Worm (Caenorhabditis elegans): ENCODE measurements around the gene hot-9.
"Not testable (repeated sequence)": the region's sequence is repeated elsewhere in the genome, so short reads cannot be mapped to it uniquely, and the experiment has no call there.

hot-9 gene

DNA sequence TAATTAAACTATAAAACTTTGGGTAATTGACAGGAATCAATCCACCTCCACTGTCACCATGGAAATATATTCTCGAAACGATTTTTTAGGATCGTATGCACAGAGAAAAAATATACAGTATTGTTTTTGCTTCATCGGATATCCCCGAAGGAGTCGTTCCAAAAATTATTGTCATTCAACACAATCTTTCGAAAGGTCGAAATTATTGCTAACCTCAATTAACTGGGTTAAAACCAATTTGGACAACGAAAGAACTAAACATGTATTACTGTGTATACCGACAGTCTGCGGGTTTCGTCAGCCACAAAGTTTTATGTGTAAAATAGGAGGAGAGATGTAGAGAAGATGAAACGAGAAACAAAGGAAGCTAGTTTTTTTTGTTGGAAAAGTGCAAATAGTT is 18.0 kb upstream of the hot-9 start:
- TF ChIP-seq hmbx-1 (tag; optimal IDR thresholded peaks at IDR 0.05) (no peak), tbx-11 (GFP tag; IDR thresholded peaks at IDR 0.05) (no peak), ets-7 (tag; optimal IDR thresholded peaks at IDR 0.05) (no peak), hnd-1 (tag; optimal IDR thresholded peaks at IDR 0.05) (no peak), ceh-13 (GFP tag; optimal IDR thresholded peaks at IDR 0.05) (no peak), ceh-36 (tag; optimal IDR thresholded peaks at IDR 0.05) (no peak), tra-4 (tag; optimal IDR thresholded peaks at IDR 0.05) (no peak), ama-1 (optimal IDR thresholded peaks at IDR 0.05) (no peak), B0310.2 (tag; optimal IDR thresholded peaks at IDR 0.05) (no peak), aly-1 (tag; optimal IDR thresholded peaks at IDR 0.05) (no peak), tbx-37 (GFP tag; conservative IDR thresholded peaks at IDR 0.05) (no peak), flt-1 (GFP tag; IDR thresholded peaks at IDR 0.05) (no peak), scrt-1 (GFP tag; IDR thresholded peaks at IDR 0.05) (no peak), F13C5.2 (tag; optimal IDR thresholded peaks at IDR 0.05) (no peak), hmg-4 (GFP tag; optimal IDR thresholded peaks at IDR 0.05) (no peak), pes-1 (GFP tag; IDR thresholded peaks at IDR 0.05) (no peak)

DNA sequence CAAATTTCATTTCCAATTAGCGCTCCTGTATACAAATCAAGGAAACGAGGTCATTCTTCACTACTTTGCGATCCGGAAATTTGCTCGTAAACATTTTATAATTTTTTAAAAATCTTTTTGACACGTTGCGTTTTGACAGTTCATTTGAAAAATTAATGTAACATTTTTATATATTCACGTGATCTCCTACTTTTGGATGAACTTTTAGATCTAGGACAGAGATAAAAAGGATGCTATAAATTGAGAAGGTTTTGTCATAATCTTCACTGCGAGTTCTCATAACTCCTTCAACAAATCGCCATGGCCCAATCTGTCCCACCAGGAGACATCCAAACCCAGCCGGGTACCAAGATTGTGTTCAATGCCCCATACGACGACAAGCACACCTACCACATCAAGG is 17.0 kb upstream of the hot-9 start, which contains the start of gene msp-57:
msp-57 (plus strand) TSS at position 301 of the 400 bp plus-strand sequence.
- TF ChIP-seq flt-1 (GFP tag; IDR thresholded peaks at IDR 0.05); F13C5.2 (tag; optimal IDR thresholded peaks at IDR 0.05); tra-4 (tag; optimal IDR thresholded peaks at IDR 0.05): not testable (repeated sequence)

DNA sequence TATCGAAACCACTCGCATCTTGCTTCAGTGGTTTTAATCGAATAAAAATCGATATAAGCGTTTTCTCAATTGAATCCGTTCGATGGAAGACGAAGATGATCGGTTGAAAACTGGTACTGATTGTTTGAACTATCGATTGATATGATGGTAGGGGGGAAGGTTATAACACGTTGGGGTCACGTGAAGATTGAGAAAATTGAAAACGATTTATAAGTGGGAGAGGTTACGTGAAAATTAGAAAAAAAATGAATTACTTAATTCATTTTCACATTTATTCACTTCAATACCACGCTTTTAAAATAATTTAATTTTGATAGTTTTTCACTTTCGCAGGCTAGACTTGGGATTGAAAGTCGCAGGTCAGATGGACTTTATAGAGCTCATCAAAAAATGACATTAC is 15.7 kb upstream of the hot-9 start, which contains the start of gene C09B9.7:
C09B9.7 (minus strand) TSS at position 101 of the 400 bp plus-strand sequence.
- TF ChIP-seq tbx-37 (GFP tag; conservative IDR thresholded peaks at IDR 0.05) (no peak), ceh-13 (GFP tag; optimal IDR thresholded peaks at IDR 0.05) (no peak), tra-4 (tag; optimal IDR thresholded peaks at IDR 0.05) (no peak), scrt-1 (GFP tag; IDR thresholded peaks at IDR 0.05) (no peak), hmg-4 (GFP tag; optimal IDR thresholded peaks at IDR 0.05) (no peak), sea-1 (GFP tag; conservative IDR thresholded peaks at IDR 0.05) (no peak), flt-1 (GFP tag; IDR thresholded peaks at IDR 0.05) (no peak), hmbx-1 (tag; optimal IDR thresholded peaks at IDR 0.05) (no peak), aly-1 (tag; optimal IDR thresholded peaks at IDR 0.05) (no peak), pes-1 (GFP tag; IDR thresholded peaks at IDR 0.05) (no peak), F13C5.2 (tag; optimal IDR thresholded peaks at IDR 0.05) (no peak), ama-1 (optimal IDR thresholded peaks at IDR 0.05) (no peak), ets-7 (tag; optimal IDR thresholded peaks at IDR 0.05) (no peak), tbx-11 (GFP tag; IDR thresholded peaks at IDR 0.05) (no peak), hnd-1 (tag; optimal IDR thresholded peaks at IDR 0.05) (no peak), B0310.2 (tag; optimal IDR thresholded peaks at IDR 0.05) (no peak)

DNA sequence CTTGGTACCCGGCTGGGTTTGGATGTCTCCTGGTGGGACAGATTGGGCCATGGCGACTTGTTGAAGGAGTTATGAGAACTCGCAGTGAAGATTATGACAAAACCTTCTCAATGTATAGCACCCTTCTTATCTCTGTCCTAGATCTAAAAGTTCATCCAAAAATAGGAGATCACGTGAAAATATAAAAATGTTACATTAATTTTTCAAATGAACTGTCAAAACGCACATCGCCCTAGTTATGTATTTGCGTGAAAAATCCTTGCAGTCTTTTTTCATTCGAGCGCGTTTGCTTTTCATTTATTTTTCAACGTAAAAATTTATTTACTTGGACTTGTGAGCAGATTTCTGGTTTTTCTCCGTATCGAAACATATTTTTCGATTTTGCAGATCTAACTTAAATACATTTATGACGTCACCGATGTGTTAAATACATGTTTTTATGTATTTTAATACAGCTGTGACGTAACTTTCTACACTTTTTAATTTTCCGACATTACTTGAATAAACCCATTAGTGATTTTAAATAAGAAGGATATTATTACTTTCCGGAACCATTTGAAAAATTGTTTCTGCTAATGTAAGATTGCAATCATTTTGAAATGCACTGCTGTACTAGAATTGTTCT is 10.8 kb upstream of the hot-9 start, which contains the start of gene msp-55:
msp-55 (minus strand) TSS at position 51 of the 625 bp plus-strand sequence.
- TF ChIP-seq tbx-11 (GFP tag; IDR thresholded peaks at IDR 0.05) (no peak), pes-1 (GFP tag; IDR thresholded peaks at IDR 0.05) (no peak)

DNA sequence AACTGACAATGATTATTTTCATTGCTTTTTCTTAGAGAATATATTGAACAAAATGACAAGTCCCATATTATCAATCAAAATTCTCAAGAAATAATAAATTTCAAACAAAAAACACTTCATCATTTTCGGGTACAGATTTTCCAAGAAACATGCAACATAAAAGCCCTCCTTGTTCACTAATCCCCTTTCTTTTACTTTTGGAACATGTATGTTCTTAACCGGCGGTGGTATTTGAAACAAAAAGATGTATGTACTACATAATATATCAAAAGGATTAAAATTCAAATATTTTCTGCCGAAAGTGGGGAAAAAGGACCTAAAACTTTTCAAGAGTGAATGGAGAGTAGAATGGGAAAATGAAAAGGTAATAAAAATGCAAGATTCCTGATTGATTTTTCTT is 9.0 kb upstream of the hot-9 start:
- TF ChIP-seq B0310.2 (tag; optimal IDR thresholded peaks at IDR 0.05) (no peak), pes-1 (GFP tag; IDR thresholded peaks at IDR 0.05) (no peak), ceh-13 (GFP tag; optimal IDR thresholded peaks at IDR 0.05) (no peak), ama-1 (optimal IDR thresholded peaks at IDR 0.05) (no peak), hnd-1 (tag; optimal IDR thresholded peaks at IDR 0.05) (no peak), aly-1 (tag; optimal IDR thresholded peaks at IDR 0.05) (no peak)

DNA sequence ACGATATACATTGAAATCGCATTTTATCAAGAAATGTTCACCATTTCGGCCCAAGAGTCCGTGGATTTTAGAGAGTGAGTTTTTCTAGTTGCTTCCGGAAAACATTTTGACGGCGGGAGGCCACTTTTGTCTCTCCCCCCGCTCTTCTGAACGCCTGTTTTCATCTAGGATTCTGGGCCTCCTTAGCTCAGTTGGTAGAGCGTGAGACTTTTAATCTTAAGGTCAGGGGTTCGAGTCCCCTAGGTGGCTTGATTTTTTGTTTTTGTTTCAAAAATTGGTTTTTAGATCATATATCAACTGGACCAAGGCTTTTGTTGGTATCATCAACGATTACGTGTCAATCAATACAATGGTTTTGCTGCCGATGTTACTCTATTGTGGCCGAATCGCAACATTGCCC is 6.5 kb downstream of the hot-9 start:
- TF ChIP-seq ceh-36 (tag; optimal IDR thresholded peaks at IDR 0.05) (no peak), hnd-1 (tag; optimal IDR thresholded peaks at IDR 0.05) (no peak), F13C5.2 (tag; optimal IDR thresholded peaks at IDR 0.05) (no peak), tbx-11 (GFP tag; IDR thresholded peaks at IDR 0.05) (peak; percentile 59), pes-1 (GFP tag; IDR thresholded peaks at IDR 0.05) (peak; percentile 84), ets-7 (tag; optimal IDR thresholded peaks at IDR 0.05) (no peak), ceh-13 (GFP tag; optimal IDR thresholded peaks at IDR 0.05) (no peak), tra-4 (tag; optimal IDR thresholded peaks at IDR 0.05) (no peak), hmg-4 (GFP tag; optimal IDR thresholded peaks at IDR 0.05) (no peak), aly-1 (tag; optimal IDR thresholded peaks at IDR 0.05) (no peak), sea-1 (GFP tag; conservative IDR thresholded peaks at IDR 0.05) (peak; percentile 74; the same call in 1 of the 2 replicates), flt-1 (GFP tag; IDR thresholded peaks at IDR 0.05) (peak; percentile 82), tbx-37 (GFP tag; conservative IDR thresholded peaks at IDR 0.05) (peak; percentile 49; the same call in 1 of the 2 replicates), scrt-1 (GFP tag; IDR thresholded peaks at IDR 0.05) (peak; percentile 80), ama-1 (optimal IDR thresholded peaks at IDR 0.05) (no peak), B0310.2 (tag; optimal IDR thresholded peaks at IDR 0.05) (peak; percentile 18), hmbx-1 (tag; optimal IDR thresholded peaks at IDR 0.05) (no peak)

DNA sequence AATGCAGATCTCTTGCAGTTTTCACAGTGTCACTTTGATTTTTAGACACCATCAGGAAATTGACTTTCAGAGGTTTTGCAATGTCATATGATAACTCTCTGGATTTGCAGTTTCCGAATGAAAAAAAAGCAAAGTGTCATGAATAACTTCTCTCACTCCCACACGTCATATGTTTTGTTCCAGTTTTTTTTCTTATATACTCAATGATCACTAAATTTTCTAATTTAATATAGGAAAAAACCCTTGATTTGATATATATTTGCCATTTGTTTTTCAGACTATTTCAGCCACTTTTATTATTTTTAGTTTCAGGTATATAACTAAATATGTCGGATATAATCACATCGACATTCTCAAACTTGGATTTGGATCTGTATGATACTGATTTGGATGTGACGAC is 7.8 kb downstream of the hot-9 start, which contains the start of gene C09B9.1:
C09B9.1 (plus strand) TSS at position 301 of the 400 bp plus-strand sequence.
- no peak for TF ChIP-seq ets-7 (tag; optimal IDR thresholded peaks at IDR 0.05)
- TF ChIP-seq pes-1 (GFP tag; IDR thresholded peaks at IDR 0.05) = no peak
- TF ChIP-seq ama-1 (optimal IDR thresholded peaks at IDR 0.05) = no peak
- TF ChIP-seq tra-4 (tag; optimal IDR thresholded peaks at IDR 0.05) = no peak
- no peak for TF ChIP-seq tbx-37 (GFP tag; conservative IDR thresholded peaks at IDR 0.05)
- TF ChIP-seq sea-1 (GFP tag; conservative IDR thresholded peaks at IDR 0.05) = no peak
- TF ChIP-seq aly-1 (tag; optimal IDR thresholded peaks at IDR 0.05) = no peak
- no peak for TF ChIP-seq flt-1 (GFP tag; IDR thresholded peaks at IDR 0.05)
- no peak for TF ChIP-seq ceh-36 (tag; optimal IDR thresholded peaks at IDR 0.05)
- no peak for TF ChIP-seq hmbx-1 (tag; optimal IDR thresholded peaks at IDR 0.05)
- TF ChIP-seq ceh-13 (GFP tag; optimal IDR thresholded peaks at IDR 0.05) = no peak
- TF ChIP-seq tbx-11 (GFP tag; IDR thresholded peaks at IDR 0.05) = no peak
- no peak for TF ChIP-seq hmg-4 (GFP tag; optimal IDR thresholded peaks at IDR 0.05)

Measured in whole organism, early embryonic.